Fruit fly (Drosophila melanogaster): ENCODE data around the gene ncd.

Gene ncd

DNA sequence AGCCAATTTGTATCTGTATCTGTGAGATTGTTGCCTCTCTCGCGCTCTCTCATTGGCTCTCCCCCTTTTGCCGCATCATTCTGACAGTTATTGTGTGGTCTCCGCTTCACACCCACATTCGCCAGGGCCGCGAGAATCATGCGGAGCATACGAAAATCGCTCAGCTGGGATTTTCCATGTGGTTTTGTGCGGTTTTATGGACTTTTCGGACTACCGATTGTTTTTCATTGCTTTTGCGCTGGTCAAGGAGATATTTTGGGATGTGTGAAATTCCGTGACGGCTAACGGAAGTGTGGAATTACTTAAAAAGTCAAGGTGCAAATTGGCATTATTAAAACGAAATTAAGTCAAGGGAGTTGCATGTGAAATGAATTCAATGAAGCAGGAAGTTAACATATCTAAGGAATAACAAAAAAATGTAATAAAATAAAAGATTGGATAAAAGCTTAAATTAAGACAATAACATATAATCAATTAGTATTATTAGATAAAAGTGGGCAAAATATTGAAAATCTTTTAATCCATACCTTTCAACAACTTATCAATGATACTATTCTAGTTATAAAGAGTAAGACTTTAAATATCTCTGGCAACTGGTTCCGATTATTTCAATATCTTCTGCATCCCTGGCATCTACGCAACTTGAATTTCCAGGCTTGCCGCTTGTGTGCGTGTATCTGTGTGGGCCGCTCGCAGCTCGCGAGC is 34.7 kb downstream of the ncd start (continued):
- TF ChIP-seq lab (GFP tag; optimal IDR thresholded peaks at IDR 0.05) (no peak), pb (GFP tag; optimal IDR thresholded peaks at IDR 0.05) (no peak), CG14050 (GFP tag; IDR thresholded peaks at IDR 0.05) (no peak), B-H1 (GFP tag; IDR thresholded peaks at IDR 0.05) (no peak), ro (GFP tag; IDR thresholded peaks at IDR 0.05) (no peak), crp (GFP tag; optimal IDR thresholded peaks at IDR 0.05) (peak in 1 of 2 experiments; percentile 50), Rfx (GFP tag; IDR thresholded peaks at IDR 0.05) (peak; percentile 71), nerfin-1 (tag; optimal IDR thresholded peaks at IDR 0.05) (no peak), tx (GFP tag; optimal IDR thresholded peaks at IDR 0.05) (no peak), ewg (GFP tag; optimal IDR thresholded peaks at IDR 0.05) (no peak), fd3F (GFP tag; optimal IDR thresholded peaks at IDR 0.05) (no peak), danr (GFP tag; IDR thresholded peaks at IDR 0.05) (0 out of 2 replicates have a peak, but pooled peaks have one; percentile 20), MTF-1 (GFP tag; optimal IDR thresholded peaks at IDR 0.05; ENCODE audit: borderline replicate concordance) (no peak), NFAT (GFP tag; IDR thresholded peaks at IDR 0.05) (peak; percentile 75), luna (GFP tag; optimal IDR thresholded peaks at IDR 0.05) (no peak), CG13775 (GFP tag; optimal IDR thresholded peaks at IDR 0.05) (peak; percentile 74), Lim3 (GFP tag; IDR thresholded peaks at IDR 0.05) (no peak), prd (optimal IDR thresholded peaks at IDR 0.05) (no peak), prd (GFP tag; IDR thresholded peaks at IDR 0.05) (peak; percentile 51; the same call in 2 of the 3 replicates), dpn (GFP tag; optimal IDR thresholded peaks at IDR 0.05) (peak in 1 of 2 experiments; percentile 49), CG7271 (tag; optimal IDR thresholded peaks at IDR 0.05) (no peak), chif (GFP tag; optimal IDR thresholded peaks at IDR 0.05) (no peak), cg (GFP tag; optimal IDR thresholded peaks at IDR 0.05) (no peak), tup (GFP tag; optimal IDR thresholded peaks at IDR 0.05) (no peak), CG17361 (GFP tag; IDR thresholded peaks at IDR 0.05) (peak; percentile 86), CG16779 (GFP tag; IDR thresholded peaks at IDR 0.05) (no peak), hb (GFP tag; IDR thresholded peaks at IDR 0.05; ENCODE audit: partially characterized antibody) (no peak), Ets97D (GFP tag; optimal IDR thresholded peaks at IDR 0.05) (no peak), C15 (GFP tag; IDR thresholded peaks at IDR 0.05) (no peak), CG10462 (GFP tag; optimal IDR thresholded peaks at IDR 0.05) (no peak), Antp (GFP tag; optimal IDR thresholded peaks at IDR 0.05) (peak; percentile 8), CG30431 (GFP tag; optimal IDR thresholded peaks at IDR 0.05) (peak; percentile 4), Neu2 (GFP tag; optimal IDR thresholded peaks at IDR 0.05; ENCODE audit: borderline replicate concordance) (no peak), jigr1 (GFP tag; IDR thresholded peaks at IDR 0.05) (no peak), CG11504 (tag; optimal IDR thresholded peaks at IDR 0.05) (peak; percentile 61), Sry-β (GFP tag; optimal IDR thresholded peaks at IDR 0.05) (peak; percentile 58), CG8944 (GFP tag; optimal IDR thresholded peaks at IDR 0.05) (peak; percentile 20), CG18011 (GFP tag; optimal IDR thresholded peaks at IDR 0.05) (no peak), Eip74EF (GFP tag; optimal IDR thresholded peaks at IDR 0.05) (no peak), dmrt99B (tag; optimal IDR thresholded peaks at IDR 0.05) (peak; percentile 14), CG9215 (GFP tag; IDR thresholded peaks at IDR 0.05) (peak; percentile 32; the same call in 1 of the 2 replicates), vnd (GFP tag; IDR thresholded peaks at IDR 0.05; ENCODE audit: partially characterized antibody) (0 out of 3 replicates have a peak, but pooled peaks have one; percentile 21), croc (GFP tag; conservative IDR thresholded peaks at IDR 0.05) (no peak; the same call in 2 of the 3 replicates), Oli (tag; optimal IDR thresholded peaks at IDR 0.05) (peak; percentile 36), CG12942 (GFP tag; optimal IDR thresholded peaks at IDR 0.05) (no peak), Usf (GFP tag; optimal IDR thresholded peaks at IDR 0.05) (peak; percentile 51), Tbp (GFP tag; optimal IDR thresholded peaks at IDR 0.05) (no peak), Side (GFP tag; optimal IDR thresholded peaks at IDR 0.05) (no peak), Mrtf (GFP tag; IDR thresholded peaks at IDR 0.05) (0 out of 3 replicates have a peak, but pooled peaks have one; percentile 39)

Data from whole organism, embryonic.